Fruit fly (Drosophila melanogaster) whole organism, embryonic: Measurements from ENCODE around the gene CG15914.

Experiments used
- ATbp ChIP-seq: fragments of 200-800 bp; sonication (Bioruptor generic); optimal IDR thresholded peaks from 2 replicates; lab custom pipeline; 2017; ENCODE audit warnings: missing biosample characterization, mild to moderate bottlenecking, missing genetic modification characterization, missing genetic modification reagents
- C15 ChIP-seq: fragments of 200-800 bp; sonication (Bioruptor generic); IDR thresholded peaks from 3 replicates; pipeline ENCODE4 v1.3.6; 2022; ENCODE audit warnings: missing biosample characterization, missing genetic modification characterization
- CG12769 ChIP-seq: fragments of 200-800 bp; sonication (Bioruptor generic); optimal IDR thresholded peaks from 2 replicates; lab custom pipeline; 2019; ENCODE audit warnings: missing biosample characterization, mild to moderate bottlenecking, missing genetic modification characterization, moderate library complexity
- CG12942 ChIP-seq: fragments of 200-800 bp; sonication (Bioruptor generic); optimal IDR thresholded peaks from 3 replicates; lab custom pipeline; 2016; ENCODE audit warnings: missing biosample characterization, missing genetic modification characterization
- CG15011 ChIP-seq: fragments of 200-800 bp; sonication (Bioruptor generic); optimal IDR thresholded peaks from 3 replicates; lab custom pipeline; 2018; ENCODE audit warnings: missing biosample characterization, mild to moderate bottlenecking, missing genetic modification characterization
- CG1603 ChIP-seq: fragments of 200-800 bp; sonication (Bioruptor generic); optimal IDR thresholded peaks from 2 replicates; lab custom pipeline; 2019; ENCODE audit warnings: missing biosample characterization, mild to moderate bottlenecking, missing genetic modification characterization, moderate library complexity
- CG17568 ChIP-seq: fragments of 200-800 bp; sonication (Bioruptor generic); optimal IDR thresholded peaks from 2 replicates; lab custom pipeline; 2018; ENCODE audit warnings: missing biosample characterization, mild to moderate bottlenecking, missing genetic modification characterization, moderate library complexity
- CG18619 ChIP-seq: fragments of 200-800 bp; sonication (Bioruptor generic); optimal IDR thresholded peaks from 3 replicates; lab custom pipeline; 2017; ENCODE audit warnings: missing biosample characterization, mild to moderate bottlenecking, missing genetic modification characterization
- CG2202 ChIP-seq: fragments of 200-800 bp; sonication (Bioruptor generic); optimal IDR thresholded peaks from 2 replicates; lab custom pipeline; 2018; ENCODE audit warnings: missing biosample characterization, mild to moderate bottlenecking, missing genetic modification characterization
- CG30431 ChIP-seq: fragments of 200-800 bp; sonication (Bioruptor generic); optimal IDR thresholded peaks from 2 replicates; lab custom pipeline; 2017; ENCODE audit warnings: missing biosample characterization, missing genetic modification characterization
- CG4360 ChIP-seq: fragments of 200-800 bp; sonication (Bioruptor generic); IDR thresholded peaks from 2 replicates; pipeline ENCODE4 v1.3.6; 2022; ENCODE audit warnings: missing biosample characterization, missing genetic modification characterization
- CG6689 ChIP-seq: fragments of 200-800 bp; sonication (Bioruptor generic); IDR thresholded peaks from 2 replicates; pipeline ENCODE4 v1.3.6; 2022; ENCODE audit warnings: missing biosample characterization, missing genetic modification characterization
- CG8089 ChIP-seq: fragments of 200-800 bp; sonication (Bioruptor generic); optimal IDR thresholded peaks from 3 replicates; lab custom pipeline; 2016; ENCODE audit warnings: missing biosample characterization, missing genetic modification characterization
- CG9437 ChIP-seq: fragments of 200-800 bp; sonication (Bioruptor generic); optimal IDR thresholded peaks from 2 replicates; lab custom pipeline; 2018; ENCODE audit warnings: missing biosample characterization, mild to moderate bottlenecking, missing genetic modification characterization
- CG9932 ChIP-seq: fragments of 200-800 bp; sonication (Bioruptor generic); IDR thresholded peaks from 2 replicates; pipeline ENCODE4 v1.3.6; 2022; ENCODE audit warnings: missing biosample characterization, missing genetic modification characterization
- D ChIP-seq, 2 experiments: fragments of 200-800 bp in 1 of 2; fragments of >200 bp in 1 of 2; sonication (Bioruptor generic) in 1 of 2; optimal IDR thresholded peaks; 2 replicates in 1 of 2; 3 replicates in 1 of 2; lab custom pipeline; 2017; ENCODE audit warnings: mild to moderate bottlenecking in 1 of 2, missing biosample characterization in 1 of 2, missing genetic modification characterization in 1 of 2, missing genetic modification reagents in 1 of 2
- D19B ChIP-seq: fragments of 200-800 bp; sonication (Bioruptor generic); optimal IDR thresholded peaks from 2 replicates; lab custom pipeline; 2017; ENCODE audit warnings: missing biosample characterization, mild to moderate bottlenecking, missing genetic modification characterization
- Dip2 ChIP-seq: fragments of 200-800 bp; sonication (Bioruptor generic); IDR thresholded peaks from 2 replicates; pipeline ENCODE4 v1.3.6; 2022; ENCODE audit warnings: missing biosample characterization, missing genetic modification characterization
- Doc2 ChIP-seq: fragments of 200-800 bp; sonication (Bioruptor generic); IDR thresholded peaks from 2 replicates; pipeline ENCODE4 v1.3.6; 2022; ENCODE audit warnings: missing biosample characterization, missing genetic modification characterization
- Eip74EF ChIP-seq, 2 experiments: fragments of 200-800 bp in 1 of 2; fragments of >200 bp in 1 of 2; sonication (Bioruptor generic) in 1 of 2; optimal IDR thresholded peaks; 2 replicates each; lab custom pipeline; 2017 to 2019; ENCODE audit warnings: missing biosample characterization in 2 of 2, missing genetic modification characterization in 2 of 2, mild to moderate bottlenecking in 1 of 2, moderate library complexity in 1 of 2
- HHEX ChIP-seq: fragments of 200-800 bp; sonication (Bioruptor generic); optimal IDR thresholded peaks from 3 replicates; lab custom pipeline; 2017; ENCODE audit warnings: missing biosample characterization, mild to moderate bottlenecking, missing genetic modification characterization, missing genetic modification reagents
- Hr39 ChIP-seq: fragments of >200 bp; optimal IDR thresholded peaks from 2 replicates; lab custom pipeline; 2017
- Hsf ChIP-seq: fragments of 200-800 bp; sonication (Bioruptor generic); optimal IDR thresholded peaks from 3 replicates; lab custom pipeline; 2016; ENCODE audit warnings: missing biosample characterization, missing genetic modification characterization
- ara ChIP-seq: fragments of 200-800 bp; sonication (Bioruptor generic); IDR thresholded peaks from 2 replicates; pipeline ENCODE4 v1.3.6; 2022; ENCODE audit warnings: missing biosample characterization, missing genetic modification characterization
- az2 ChIP-seq: fragments of 200-800 bp; sonication (Bioruptor generic); optimal IDR thresholded peaks from 3 replicates; lab custom pipeline; 2016; ENCODE audit warnings: missing biosample characterization, missing genetic modification characterization
- bsh ChIP-seq, 2 experiments: fragments of 200-800 bp; sonication (Bioruptor generic); optimal IDR thresholded peaks; 2 replicates each; lab custom pipeline; 2017 to 2018; ENCODE audit warnings: mild to moderate bottlenecking in 2 of 2, missing biosample characterization in 2 of 2, missing genetic modification characterization in 2 of 2, moderate library complexity in 1 of 2
- cato ChIP-seq: fragments of 200-800 bp; sonication (Bioruptor generic); optimal IDR thresholded peaks from 2 replicates; lab custom pipeline; 2016; ENCODE audit warnings: missing biosample characterization, missing genetic modification characterization, borderline replicate concordance
- chinmo ChIP-seq: fragments of 200-800 bp; sonication (Bioruptor generic); IDR thresholded peaks from 4 replicates; pipeline ENCODE4 v1.3.6; 2022; ENCODE audit warnings: missing biosample characterization, missing genetic modification characterization; ENCODE audit not compliant: partially characterized antibody
- chn ChIP-seq: fragments of 200-800 bp; sonication (Bioruptor generic); optimal IDR thresholded peaks from 2 replicates; lab custom pipeline; 2016; ENCODE audit warnings: missing biosample characterization, missing genetic modification characterization
- dati ChIP-seq: fragments of 200-800 bp; sonication (Bioruptor generic); IDR thresholded peaks from 2 replicates; pipeline ENCODE4 v1.3.6; 2022; ENCODE audit warnings: missing biosample characterization, missing genetic modification characterization
- en ChIP-seq: fragments of 200-800 bp; sonication (Bioruptor generic); optimal IDR thresholded peaks from 2 replicates; lab custom pipeline; 2016; ENCODE audit warnings: missing biosample characterization, missing genetic modification characterization
- eve ChIP-seq, 2 experiments: fragments of >200 bp; optimal IDR thresholded peaks; 2 replicates each; lab custom pipeline; 2017; ENCODE audit warnings: missing biosample characterization in 2 of 2, missing genetic modification characterization in 2 of 2
- fd102C ChIP-seq: fragments of 200-800 bp; sonication (Bioruptor generic); optimal IDR thresholded peaks from 2 replicates; lab custom pipeline; 2018; ENCODE audit warnings: missing biosample characterization, mild to moderate bottlenecking, missing genetic modification characterization, moderate library complexity
- fu2 ChIP-seq: fragments of 200-800 bp; sonication (Bioruptor generic); optimal IDR thresholded peaks from 2 replicates; lab custom pipeline; 2016; ENCODE audit warnings: missing biosample characterization, missing genetic modification characterization
- gce ChIP-seq: fragments of 200-800 bp; sonication (Bioruptor generic); IDR thresholded peaks from 3 replicates; pipeline ENCODE4 v1.3.6; 2022; ENCODE audit warnings: missing biosample characterization, missing genetic modification characterization
- h ChIP-seq: fragments of >200 bp; optimal IDR thresholded peaks from 2 replicates; lab custom pipeline; 2017
- her ChIP-seq: fragments of 200-800 bp; sonication (Bioruptor generic); optimal IDR thresholded peaks from 2 replicates; lab custom pipeline; 2016; ENCODE audit warnings: missing biosample characterization, missing genetic modification characterization
- insv ChIP-seq, 2 experiments: fragments of 200-800 bp; sonication (Bioruptor generic); optimal IDR thresholded peaks; 3 replicates each; lab custom pipeline; 2016 to 2018; ENCODE audit warnings: missing biosample characterization in 2 of 2, missing genetic modification characterization in 2 of 2
- kni ChIP-seq: fragments of 200-800 bp; sonication (Bioruptor generic); optimal IDR thresholded peaks from 3 replicates; lab custom pipeline; 2017; ENCODE audit warnings: mild to moderate bottlenecking, missing biosample characterization, missing genetic modification reagents, missing genetic modification characterization
- phol ChIP-seq: fragments of 200-800 bp; sonication (Bioruptor generic); optimal IDR thresholded peaks from 3 replicates; lab custom pipeline; 2018; ENCODE audit warnings: missing biosample characterization, mild to moderate bottlenecking, missing genetic modification characterization, moderate library complexity
- rib ChIP-seq: fragments of 200-800 bp; sonication (Bioruptor generic); IDR thresholded peaks from 2 replicates; pipeline ENCODE4 v1.3.6; 2022; ENCODE audit warnings: missing biosample characterization, missing genetic modification characterization
- schlank ChIP-seq: fragments of 200-800 bp; sonication (Bioruptor generic); optimal IDR thresholded peaks from 2 replicates; lab custom pipeline; 2018; ENCODE audit warnings: missing biosample characterization, mild to moderate bottlenecking, missing genetic modification characterization
- shn ChIP-seq: fragments of 200-800 bp; sonication (Bioruptor generic); optimal IDR thresholded peaks from 3 replicates; lab custom pipeline; 2016; ENCODE audit warnings: missing biosample characterization, missing genetic modification characterization
- so ChIP-seq: fragments of 200-800 bp; sonication (Bioruptor generic); IDR thresholded peaks from 3 replicates; pipeline ENCODE4 v1.3.6; 2022; ENCODE audit warnings: missing biosample characterization, missing genetic modification characterization
- sr ChIP-seq: fragments of 200-800 bp; sonication (Bioruptor generic); IDR thresholded peaks from 3 replicates; pipeline ENCODE4 v1.3.6; 2022; ENCODE audit warnings: missing biosample characterization, missing genetic modification characterization
- ttk ChIP-seq: fragments of 200-800 bp; sonication (Bioruptor generic); IDR thresholded peaks from 2 replicates; pipeline ENCODE4 v2.1.2; 2022; ENCODE audit warnings: missing biosample characterization, missing genetic modification characterization
- unpg ChIP-seq: fragments of 200-800 bp; sonication (Bioruptor generic); optimal IDR thresholded peaks from 3 replicates; lab custom pipeline; 2018; ENCODE audit warnings: missing biosample characterization, mild to moderate bottlenecking, missing genetic modification characterization, moderate library complexity
- vvl ChIP-seq: fragments of 200-800 bp; sonication (Bioruptor generic); IDR thresholded peaks from 2 replicates; pipeline ENCODE4 v1.3.6; 2022; ENCODE audit warnings: missing biosample characterization, missing genetic modification characterization
- yki ChIP-seq: fragments of >200 bp; optimal IDR thresholded peaks from 3 replicates; lab custom pipeline; 2018
- zf30C ChIP-seq: fragments of 200-800 bp; sonication (Bioruptor generic); optimal IDR thresholded peaks from 3 replicates; lab custom pipeline; 2018; ENCODE audit warnings: missing biosample characterization, mild to moderate bottlenecking, missing genetic modification characterization
- zfh1 ChIP-seq: fragments of 200-800 bp; sonication (Bioruptor generic); IDR thresholded peaks from 3 replicates; pipeline ENCODE4 v1.3.6; 2022; ENCODE audit warnings: missing biosample characterization, missing genetic modification characterization

The CG15914 gene

DNA sequence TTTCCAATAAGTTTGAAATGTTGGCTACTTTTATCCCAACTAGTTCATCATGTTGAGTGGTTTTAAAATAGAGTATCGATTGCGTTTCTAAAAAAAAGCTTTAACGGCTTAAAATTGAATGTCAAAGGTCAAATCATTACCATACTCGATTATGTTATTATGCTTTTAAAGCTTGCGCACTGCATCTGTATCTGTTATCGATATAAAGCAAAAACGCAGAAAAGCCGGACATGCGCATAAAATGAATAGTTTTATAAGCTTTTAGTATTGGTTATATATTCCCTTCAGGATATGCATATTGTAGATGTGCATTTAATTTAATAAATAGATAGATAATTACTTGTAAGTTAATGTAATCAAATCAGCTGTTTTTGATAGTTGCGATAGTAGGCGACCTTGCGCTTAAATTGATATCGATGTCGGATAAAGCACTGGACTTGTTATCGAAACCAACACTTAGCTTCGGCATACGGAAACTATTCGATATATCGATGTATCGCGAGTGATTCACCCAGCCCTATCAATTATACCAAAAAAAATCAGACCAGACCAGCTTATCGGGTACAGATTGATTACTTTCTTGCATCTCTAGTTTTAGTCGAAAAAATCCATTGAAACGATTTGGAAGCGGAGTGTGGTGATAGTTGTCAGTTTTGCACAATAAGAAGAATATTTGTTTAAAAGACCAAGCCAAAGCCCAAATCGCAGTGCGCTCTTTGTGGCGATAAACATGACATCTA lies 38.6 kb downstream of the CG15914 start, which contains the start of gene shi (continued):
- no peak for TF ChIP-seq CG15011 (GFP tag; lab: Kevin White, UChicago)
- peak in 1 of 2 experiments; percentile 67 for TF ChIP-seq insv (GFP tag; optimal IDR thresholded peaks at IDR 0.05; lab: Kevin White, UChicago)
- peak; percentile 19 for TF ChIP-seq kni (GFP tag; lab: Kevin White, UChicago)
- TF ChIP-seq CG30431, result no peak
- no peak for TF ChIP-seq Eip74EF (GFP tag; optimal IDR thresholded peaks at IDR 0.05; lab: Kevin White, UChicago)
- no peak for TF ChIP-seq fd102C (GFP tag; lab: Kevin White, UChicago)
- TF ChIP-seq az2, result no peak
- no peak for TF ChIP-seq ara (GFP tag; lab: Robert Waterston, UW)
- TF ChIP-seq CG9932 (GFP tag; lab: Robert Waterston, UW), result no peak
- TF ChIP-seq Doc2, result no peak
- no peak for TF ChIP-seq so (GFP tag; lab: Robert Waterston, UW)
- no peak for TF ChIP-seq zf30C (GFP tag; lab: Kevin White, UChicago)
- no peak for TF ChIP-seq CG9437 (GFP tag; lab: Kevin White, UChicago)
- no peak for TF ChIP-seq CG6689 (GFP tag; lab: Robert Waterston, UW)
- TF ChIP-seq CG4360, result no peak
- TF ChIP-seq rib (GFP tag; lab: Robert Waterston, UW), result no peak
- no peak for TF ChIP-seq sr
- no peak for TF ChIP-seq dati (GFP tag; lab: Robert Waterston, UW)
- no peak for TF ChIP-seq fu2 (GFP tag; lab: Kevin White, UChicago)
- TF ChIP-seq schlank, result no peak
- TF ChIP-seq HHEX (GFP tag; lab: Kevin White, UChicago), result no peak
- TF ChIP-seq vvl (GFP tag; lab: Robert Waterston, UW), result peak; percentile 85; the same call in 1 of the 2 replicates
- no peak for TF ChIP-seq D (optimal IDR thresholded peaks at IDR 0.05; lab: Kevin White, UChicago)
- TF ChIP-seq D (GFP tag; optimal IDR thresholded peaks at IDR 0.05; lab: Kevin White, UChicago), result no peak
- TF ChIP-seq chinmo, result peak; percentile 96
- TF ChIP-seq C15 (GFP tag; lab: Robert Waterston, UW), result no peak
- TF ChIP-seq phol (tag; lab: Kevin White, UChicago), result peak; percentile 44
- no peak for TF ChIP-seq shn (GFP tag; lab: Kevin White, UChicago)
- TF ChIP-seq CG12769 (tag; lab: Kevin White, UChicago), result peak; percentile 46
- TF ChIP-seq eve (GFP tag; optimal IDR thresholded peaks at IDR 0.05; lab: Kevin White, UChicago), result no peak
- no peak for TF ChIP-seq D19B
- TF ChIP-seq yki (lab: Kevin White, UChicago), result no peak
- no peak for TF ChIP-seq h (lab: Kevin White, UChicago)
- peak; percentile 79 for TF ChIP-seq CG1603
- no peak for TF ChIP-seq chn
- TF ChIP-seq CG12942 (GFP tag; lab: Kevin White, UChicago), result no peak
- TF ChIP-seq ATbp (GFP tag; lab: Kevin White, UChicago), result no peak
- TF ChIP-seq ttk (GFP tag; lab: Robert Waterston, UW), result no peak
- TF ChIP-seq CG18619 (GFP tag; lab: Kevin White, UChicago), result no peak
- TF ChIP-seq gce (GFP tag; lab: Robert Waterston, UW), result no peak
- TF ChIP-seq en (GFP tag; lab: Kevin White, UChicago), result no peak
- TF ChIP-seq CG2202, result no peak
- no peak for TF ChIP-seq CG17568 (GFP tag; lab: Kevin White, UChicago)
- TF ChIP-seq Hsf (GFP tag; lab: Kevin White, UChicago), result no peak
- TF ChIP-seq Dip2 (GFP tag; lab: Robert Waterston, UW), result no peak
- no peak for TF ChIP-seq Hr39 (lab: Kevin White, UChicago)
- TF ChIP-seq bsh (GFP tag; optimal IDR thresholded peaks at IDR 0.05; lab: Kevin White, UChicago), result no peak
- no peak for TF ChIP-seq CG8089 (GFP tag; lab: Kevin White, UChicago)
- no peak for TF ChIP-seq zfh1 (GFP tag; lab: Robert Waterston, UW)
- no peak for TF ChIP-seq cato (GFP tag; lab: Kevin White, UChicago)
- no peak for TF ChIP-seq her (GFP tag; lab: Kevin White, UChicago)
- no peak for TF ChIP-seq unpg (GFP tag; lab: Kevin White, UChicago)
